Worm (Caenorhabditis elegans): ENCODE measurements around the gene B0563.18.
"Not testable (repeated sequence)": the region's sequence is repeated elsewhere in the genome, so short reads cannot be mapped to it uniquely, and the experiment has no call there.

The B0563.18 gene

DNA sequence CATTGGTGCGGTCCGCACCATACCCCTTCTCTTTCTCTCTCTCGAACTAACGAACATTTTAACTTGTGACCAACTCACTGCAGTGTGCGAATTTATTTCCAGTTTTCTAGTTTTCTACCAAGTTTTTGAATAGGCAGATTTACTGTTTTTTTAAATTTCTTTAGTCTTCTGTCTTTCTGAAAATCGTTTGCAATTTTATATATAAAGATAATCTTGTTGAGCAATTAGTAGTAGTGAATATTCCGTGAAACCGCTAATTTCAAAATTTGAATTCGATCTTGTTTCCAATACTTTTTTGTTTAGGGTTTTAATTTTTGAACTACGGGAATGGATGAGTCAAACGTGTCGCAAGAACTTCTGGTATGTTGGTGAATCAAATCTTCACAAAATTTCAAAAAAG is 11.5 kb downstream of the B0563.18 start, which contains the start of gene Y81B9A.2:
Gene Y81B9A.2 (plus strand): TSS at position 301 of the 400 bp plus-strand sequence.
- no peak for TF ChIP-seq unc-62 (GFP tag; optimal IDR thresholded peaks at IDR 0.05)

ce11 chrX:9191795-9192494 is 19.6 kb downstream of the B0563.18 start, which contains the start of gene Y81B9A.1:
Y81B9A.1 (plus strand) TSS chrX:9192444.
- no peak for TF ChIP-seq unc-62 (GFP tag; optimal IDR thresholded peaks at IDR 0.05)

DNA sequence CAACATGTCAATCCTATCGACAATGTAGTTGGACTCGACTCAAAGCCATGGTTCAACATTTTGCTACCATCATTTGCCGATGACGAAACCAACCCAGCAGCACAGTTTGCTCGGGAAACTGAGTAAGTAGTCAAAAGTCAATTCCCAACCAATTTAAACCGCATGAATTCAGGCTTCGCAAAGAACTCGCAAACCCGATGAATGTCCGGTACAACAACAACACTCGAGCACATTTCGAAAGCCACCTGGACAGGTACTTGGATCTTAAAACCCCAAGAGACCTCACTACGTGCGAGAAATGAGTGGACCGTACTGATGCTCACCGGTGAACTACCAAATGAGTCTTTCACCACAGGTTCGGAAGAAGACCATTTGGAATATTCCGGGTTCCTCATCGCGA is 21.7 kb downstream of the B0563.18 start:
- no peak for TF ChIP-seq unc-62 (GFP tag; optimal IDR thresholded peaks at IDR 0.05)

DNA sequence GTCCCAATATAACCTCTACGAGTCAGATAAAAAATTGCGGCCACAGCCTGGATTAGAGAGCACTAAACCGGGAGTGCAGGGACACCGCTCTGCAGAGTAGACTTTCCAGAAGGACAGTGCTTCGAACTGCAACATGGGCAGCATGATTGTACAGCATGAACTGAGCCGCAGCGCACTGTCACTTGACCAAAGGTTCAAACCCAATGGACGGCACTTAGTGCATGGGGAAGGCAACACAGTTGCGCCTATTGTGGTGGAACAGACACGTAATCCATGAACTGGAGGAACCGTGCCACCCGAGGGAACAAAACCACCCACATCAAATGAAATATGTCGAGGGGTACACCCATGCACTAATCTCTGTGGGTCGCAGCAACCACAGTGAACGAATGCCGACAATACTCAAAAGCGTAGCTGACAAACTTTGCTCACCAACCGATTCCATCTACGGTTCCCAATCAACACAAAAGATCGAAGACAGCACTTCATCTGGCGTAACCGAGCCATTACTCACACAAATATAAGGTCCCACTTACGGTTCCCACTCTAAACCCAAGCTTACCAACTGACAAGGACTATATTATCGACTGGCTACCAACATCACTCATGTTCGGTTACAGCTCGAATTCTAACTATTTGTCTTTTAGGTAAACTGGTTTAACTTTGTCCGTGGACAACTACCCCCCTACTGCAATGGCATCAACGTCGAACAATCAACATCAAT is 23.2 kb downstream of the B0563.18 start:
- TF ChIP-seq unc-62 (GFP tag; optimal IDR thresholded peaks at IDR 0.05): no peak

DNA sequence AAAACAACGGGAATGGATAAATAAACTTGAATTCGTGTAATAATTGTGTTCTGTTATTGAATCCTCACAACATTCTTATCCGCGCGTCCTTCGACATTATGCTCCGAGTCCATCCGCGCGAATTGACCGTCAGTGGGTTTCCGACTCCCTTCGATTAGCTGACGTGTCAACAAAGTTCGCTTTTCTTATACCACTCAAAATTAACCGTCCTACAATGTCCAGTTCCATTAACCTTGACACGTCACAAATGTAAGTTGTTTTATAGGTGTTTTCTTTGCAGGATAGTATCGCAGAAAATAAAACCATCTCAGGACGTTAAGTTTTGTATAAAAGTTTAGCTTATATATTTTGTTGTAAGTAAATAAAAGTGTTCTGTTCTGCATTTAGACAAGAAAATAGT is 31.1 kb downstream of the B0563.18 start, which contains the start of gene crb-3:
Gene crb-3 (plus strand): TSS at position 301 of the 400 bp plus-strand sequence.
- not testable (repeated sequence) for TF ChIP-seq unc-62 (GFP tag; optimal IDR thresholded peaks at IDR 0.05)

DNA sequence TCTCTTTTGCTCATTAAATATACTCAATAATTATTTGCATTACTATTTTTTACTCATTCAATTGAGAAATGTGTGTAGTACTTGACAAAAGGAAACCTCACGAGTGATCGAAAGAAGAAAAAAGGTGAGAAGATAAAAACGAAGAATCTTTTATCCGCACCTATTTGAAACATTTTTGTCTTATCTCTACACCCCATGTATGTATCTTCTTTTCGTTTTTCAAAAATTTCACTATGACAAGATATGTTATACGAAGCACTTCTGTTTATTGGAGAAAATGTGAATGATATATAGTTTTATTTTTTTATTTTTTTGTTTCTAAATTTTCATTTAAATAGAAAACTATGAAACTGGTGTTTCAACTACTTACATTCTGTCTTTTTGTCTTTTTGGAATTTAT is 32.6 kb downstream of the B0563.18 start:
- no peak for TF ChIP-seq unc-62 (GFP tag; optimal IDR thresholded peaks at IDR 0.05)

- no peak for TF ChIP-seq unc-62 (GFP tag; optimal IDR thresholded peaks at IDR 0.05)
Measured at ce11 chrX:9206731-9207130, 34.4 kb downstream of the B0563.18 start.

ce11 chrX:9208492-9208891 is 36.1 kb downstream of the B0563.18 start:
- TF ChIP-seq unc-62 (GFP tag; optimal IDR thresholded peaks at IDR 0.05): no peak

ce11 chrX:9208933-9209332 is 36.6 kb downstream of the B0563.18 start:
- no peak for TF ChIP-seq unc-62 (GFP tag; optimal IDR thresholded peaks at IDR 0.05)

DNA sequence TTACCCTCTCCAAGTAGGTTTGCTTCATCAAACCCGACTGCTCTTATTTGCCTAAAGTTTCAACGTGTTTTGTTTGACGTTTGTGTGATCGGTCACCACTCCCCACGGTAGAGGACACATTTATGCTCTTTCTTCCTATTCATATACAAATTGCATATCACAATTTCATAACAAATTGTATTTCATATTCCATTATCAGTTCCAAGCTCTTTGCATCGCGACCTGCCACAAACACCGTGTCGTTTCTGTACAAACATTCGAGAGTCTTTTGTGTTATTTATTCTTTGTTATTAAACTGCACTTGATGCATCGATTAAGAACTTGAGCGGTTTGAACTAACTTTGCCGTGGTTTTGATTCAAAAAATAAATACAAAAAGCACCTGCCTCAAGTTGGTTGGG is 37.7 kb downstream of the B0563.18 start:
- TF ChIP-seq unc-62 (GFP tag; optimal IDR thresholded peaks at IDR 0.05): no peak

ce11 chrX:9212675-9213074 is 40.3 kb downstream of the B0563.18 start:
- TF ChIP-seq unc-62 (GFP tag; optimal IDR thresholded peaks at IDR 0.05): no peak

DNA sequence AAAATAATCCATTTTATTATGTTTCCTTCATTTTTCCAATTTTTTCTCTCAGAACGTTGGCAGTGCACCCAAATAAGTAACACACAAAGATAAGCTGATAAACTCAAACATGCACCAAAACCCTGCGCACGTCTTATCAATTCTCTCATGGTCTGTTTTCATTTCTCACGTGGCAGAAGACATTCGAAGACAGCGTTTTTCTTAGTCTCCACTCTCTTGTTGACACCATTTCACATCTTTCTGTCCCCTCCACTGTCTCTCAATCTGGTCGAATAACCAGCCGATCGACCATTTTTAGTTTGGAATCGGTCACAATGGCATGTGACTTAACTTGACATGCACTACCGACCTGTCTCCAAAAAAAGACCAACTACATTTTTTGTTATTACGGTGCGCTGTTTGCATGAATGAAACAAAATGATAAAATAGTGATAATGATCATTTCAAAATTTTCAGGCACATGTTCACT is 41.5 kb downstream of the B0563.18 start, which contains the start of gene C35B8.3:
Gene C35B8.3 (plus strand): TSS at position 51 of the 469 bp plus-strand sequence.
- no peak for TF ChIP-seq unc-62 (GFP tag; optimal IDR thresholded peaks at IDR 0.05)
